Worm (Caenorhabditis elegans) whole organism, L2 larva: Measurements from ENCODE around the gene rgs-4.

Experiments used
- R02D3.7 ChIP-seq: fragments of 150-350 bp; optimal IDR thresholded peaks from 2 replicates; lab custom pipeline; 2014; ENCODE audit warnings: missing biosample characterization, missing genetic modification characterization
- blmp-1 ChIP-seq: sonication (generic microtip); optimal IDR thresholded peaks from 2 replicates; lab custom pipeline; 2017; ENCODE audit warnings: missing genetic modification characterization, mild to moderate bottlenecking, missing compliant biosample characterization, antibody characterized with exemption, moderate library complexity; ENCODE audit not compliant: insufficient read depth
- ceh-82 ChIP-seq: fragments of 150-350 bp; optimal IDR thresholded peaks from 2 replicates; lab custom pipeline; 2014; ENCODE audit warnings: missing biosample characterization, missing genetic modification characterization
- elt-3 ChIP-seq: sonication (generic microtip); optimal IDR thresholded peaks from 2 replicates; lab custom pipeline; 2017; ENCODE audit warnings: missing biosample characterization, missing genetic modification characterization
- lin-13 ChIP-seq: fragments of 150-350 bp; optimal IDR thresholded peaks from 2 replicates; lab custom pipeline; 2014; ENCODE audit warnings: missing biosample characterization, missing genetic modification reagents, missing genetic modification characterization
- lin-39 ChIP-seq: fragments of 150-350 bp; optimal IDR thresholded peaks from 2 replicates; lab custom pipeline; 2014; ENCODE audit warnings: missing biosample characterization, missing genetic modification reagents, missing genetic modification characterization
- nhr-12 ChIP-seq: fragments of 150-350 bp; optimal IDR thresholded peaks from 2 replicates; lab custom pipeline; 2014; ENCODE audit warnings: missing biosample characterization, missing genetic modification characterization
- nhr-25 ChIP-seq: fragments of 150-350 bp; sonication (generic microtip); optimal IDR thresholded peaks from 3 replicates; lab custom pipeline; 2014; ENCODE audit warnings: missing biosample characterization, missing genetic modification characterization
- nhr-77 ChIP-seq: fragments of 150-350 bp; optimal IDR thresholded peaks from 2 replicates; lab custom pipeline; 2014; ENCODE audit warnings: missing biosample characterization, missing genetic modification characterization
- sem-4 ChIP-seq: fragments of 150-350 bp; optimal IDR thresholded peaks from 2 replicates; lab custom pipeline; 2014; ENCODE audit warnings: missing biosample characterization, missing genetic modification reagents, missing genetic modification characterization
- unc-55 ChIP-seq: fragments of 150-350 bp; sonication (generic microtip); optimal IDR thresholded peaks from 3 replicates; lab custom pipeline; 2014; ENCODE audit warnings: missing biosample characterization, missing genetic modification reagents, missing genetic modification characterization
- zag-1 ChIP-seq: fragments of 150-350 bp; optimal IDR thresholded peaks from 2 replicates; lab custom pipeline; 2014; ENCODE audit warnings: missing biosample characterization, missing genetic modification characterization

DNA sequence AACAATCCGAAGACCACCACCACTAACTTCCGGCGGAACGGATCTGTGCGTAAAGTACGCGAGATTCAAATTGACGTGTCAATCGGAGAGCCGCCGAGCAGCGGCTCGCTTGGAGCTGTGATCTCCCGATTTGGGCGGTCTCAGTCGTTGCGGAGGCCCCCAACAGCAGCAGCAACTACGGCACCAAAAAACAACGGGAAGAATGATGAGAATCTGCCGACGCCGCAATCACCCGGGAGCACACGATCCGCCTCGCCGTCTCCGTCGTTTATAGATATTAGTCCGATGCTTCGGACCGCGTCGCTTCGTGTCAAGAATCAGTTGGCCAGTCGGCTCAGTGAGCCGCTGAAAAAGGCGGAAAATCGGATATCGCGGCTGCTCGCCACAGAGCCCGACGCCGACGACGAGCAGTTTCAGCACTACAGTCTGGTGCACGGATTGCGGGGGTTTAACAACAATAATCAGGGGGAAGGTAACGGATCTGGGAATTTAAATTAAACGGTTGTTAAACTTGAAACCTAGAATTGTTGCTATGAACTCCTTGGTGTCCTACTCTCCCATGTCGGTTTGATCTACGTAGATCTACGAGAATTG is 61.3 kb downstream of the rgs-4 start:
- TF ChIP-seq R02D3.7: no peak
- TF ChIP-seq lin-13: no peak
- no peak for TF ChIP-seq nhr-77 (tag; lab: Kevin White, UChicago)
- TF ChIP-seq nhr-12 (tag; lab: Kevin White, UChicago): no peak
- no peak for TF ChIP-seq nhr-25 (tag; lab: Kevin White, UChicago)
- no peak for TF ChIP-seq sem-4
- TF ChIP-seq unc-55 (GFP tag; lab: Kevin White, UChicago): no peak
- no peak for TF ChIP-seq zag-1
- TF ChIP-seq lin-39 (tag; lab: Kevin White, UChicago): no peak
- TF ChIP-seq blmp-1: no peak
- no peak for TF ChIP-seq elt-3 (tag; lab: Kevin White, UChicago)
- no peak for TF ChIP-seq ceh-82 (tag; lab: Kevin White, UChicago)
